Worm (Caenorhabditis elegans): ENCODE results near the gene pigk-1.

DNA sequence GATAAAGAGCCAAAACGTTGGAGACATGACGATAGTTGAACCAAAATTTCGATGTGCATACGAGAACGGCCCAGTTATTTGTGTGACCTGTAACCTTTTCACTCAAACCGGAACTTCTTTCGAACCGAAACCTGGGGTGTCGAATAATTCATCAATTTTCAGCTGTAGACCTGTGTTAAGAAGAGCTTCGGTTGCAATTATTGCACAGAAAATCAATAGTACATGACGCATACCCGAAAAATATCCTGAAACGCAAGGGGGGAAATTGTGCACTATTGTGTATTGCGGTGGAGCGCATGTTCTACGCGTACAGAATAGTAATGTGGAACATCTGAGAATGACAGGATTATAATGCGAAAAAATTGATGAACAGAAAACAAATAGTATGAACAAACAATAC lies at the start of gene pigk-1:
- TF ChIP-seq tra-4 (tag; optimal IDR thresholded peaks at IDR 0.05), result no peak
- TF ChIP-seq hmbx-1 (tag; optimal IDR thresholded peaks at IDR 0.05), result no peak
- no peak for TF ChIP-seq flt-1 (GFP tag; IDR thresholded peaks at IDR 0.05)
- no peak for TF ChIP-seq aly-1 (tag; optimal IDR thresholded peaks at IDR 0.05)
- no peak for TF ChIP-seq ceh-13 (GFP tag; optimal IDR thresholded peaks at IDR 0.05)
- no peak for TF ChIP-seq ama-1 (optimal IDR thresholded peaks at IDR 0.05)

All from whole organism, early embryonic.